Worm (Caenorhabditis elegans): Measurements from ENCODE around the gene cyk-4.

DNA sequence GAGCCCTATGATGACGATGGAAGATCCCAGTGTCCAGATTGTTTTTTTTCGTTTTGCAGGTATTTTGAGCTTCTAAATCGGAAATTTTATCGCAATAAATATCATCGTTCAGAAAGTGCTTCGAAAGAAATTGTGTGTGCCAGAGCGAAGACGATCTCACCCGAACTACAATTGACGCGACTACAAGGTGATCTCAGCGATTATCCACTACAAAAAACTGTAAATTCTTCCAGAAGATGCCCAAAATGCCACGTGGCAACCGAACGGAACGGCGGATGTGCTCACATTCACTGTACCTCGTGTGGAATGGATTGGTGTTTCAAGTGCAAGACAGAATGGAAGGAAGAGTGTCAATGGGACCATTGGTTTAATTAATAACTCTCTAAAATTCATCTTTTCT is 1.9 kb upstream of the cyk-4 start, which contains the start of gene mdt-29:
- TF ChIP-seq ama-1 (optimal IDR thresholded peaks at IDR 0.05), result no peak
- TF ChIP-seq pes-1 (GFP tag; IDR thresholded peaks at IDR 0.05), result no peak
- TF ChIP-seq ceh-36 (tag; optimal IDR thresholded peaks at IDR 0.05), result no peak
- TF ChIP-seq tra-4 (tag; optimal IDR thresholded peaks at IDR 0.05), result no peak
- TF ChIP-seq ets-7 (tag; optimal IDR thresholded peaks at IDR 0.05), result no peak
- TF ChIP-seq F13C5.2 (tag; optimal IDR thresholded peaks at IDR 0.05), result no peak
- TF ChIP-seq hmg-4 (GFP tag; optimal IDR thresholded peaks at IDR 0.05), result no peak
- TF ChIP-seq B0310.2 (tag; optimal IDR thresholded peaks at IDR 0.05), result no peak
- TF ChIP-seq scrt-1 (GFP tag; IDR thresholded peaks at IDR 0.05), result no peak
- no peak for TF ChIP-seq flt-1 (GFP tag; IDR thresholded peaks at IDR 0.05)
- no peak for TF ChIP-seq ceh-13 (GFP tag; optimal IDR thresholded peaks at IDR 0.05)
- no peak for TF ChIP-seq hmbx-1 (tag; optimal IDR thresholded peaks at IDR 0.05)
